Worm (Caenorhabditis elegans) whole organism, young adult: ENCODE measurements around the gene ZK757.1.

ENCODE experiments used
- B0035.1 ChIP-seq: sonication (generic microtip); optimal IDR thresholded peaks from 2 replicates; lab custom pipeline; 2016; ENCODE audit warnings: missing genetic modification characterization, mild to moderate bottlenecking, missing compliant biosample characterization, missing genotype, missing genetic modification reagents
- B0261.1 ChIP-seq: sonication (generic microtip); optimal IDR thresholded peaks from 2 replicates; lab custom pipeline; 2016; ENCODE audit warnings: mild to moderate bottlenecking, missing genetic modification characterization, moderate library complexity, missing compliant biosample characterization
- B0336.3 ChIP-seq: fragments of 200-800 bp; sonication (Bioruptor generic); IDR thresholded peaks from 2 replicates; pipeline ENCODE4 v1.3.6; 2022; ENCODE audit warnings: missing genetic modification characterization, missing compliant biosample characterization
- F10E7.11 ChIP-seq: sonication (generic microtip); optimal IDR thresholded peaks from 2 replicates; lab custom pipeline; 2017; ENCODE audit warnings: mild to moderate bottlenecking, missing genetic modification characterization, moderate library complexity, missing compliant biosample characterization
- F33H1.4 ChIP-seq: fragments of 200-800 bp; sonication (Bioruptor generic); IDR thresholded peaks from 2 replicates; pipeline ENCODE4 v1.3.6; 2022; ENCODE audit warnings: missing genetic modification reagents, missing genetic modification characterization, missing compliant biosample characterization
- T07F8.4 ChIP-seq: sonication (generic microtip); optimal IDR thresholded peaks from 2 replicates; lab custom pipeline; 2016; ENCODE audit warnings: mild to moderate bottlenecking, missing genetic modification characterization, moderate library complexity, missing compliant biosample characterization
- Y67H2A.10 ChIP-seq: fragments of 200-800 bp; sonication (Bioruptor generic); conservative IDR thresholded peaks from 2 replicates; pipeline ENCODE4 v1.3.6; 2022; ENCODE audit warnings: missing genetic modification reagents, missing genetic modification characterization, missing compliant biosample characterization
- athp-1 ChIP-seq: sonication (generic microtip); optimal IDR thresholded peaks from 2 replicates; lab custom pipeline; 2017; ENCODE audit warnings: mild to moderate bottlenecking, missing genetic modification characterization, missing compliant biosample characterization
- bed-1 ChIP-seq: fragments of 200-800 bp; sonication (Bioruptor generic); IDR thresholded peaks from 2 replicates; pipeline ENCODE4 v1.3.6; 2022; ENCODE audit warnings: missing genetic modification reagents, missing genetic modification characterization, missing compliant biosample characterization
- cebp-2 ChIP-seq: fragments of 200-800 bp; sonication (Bioruptor generic); IDR thresholded peaks from 2 replicates; pipeline ENCODE4 v1.3.6; 2022; ENCODE audit warnings: missing genetic modification characterization, missing compliant biosample characterization
- ceh-27 ChIP-seq: fragments of 200-800 bp; sonication (Bioruptor generic); optimal IDR thresholded peaks from 2 replicates; lab custom pipeline; 2018; ENCODE audit warnings: mild to moderate bottlenecking, missing genetic modification characterization, moderate library complexity, missing compliant biosample characterization
- ceh-58 ChIP-seq: fragments of 200-800 bp; sonication (Bioruptor generic); IDR thresholded peaks from 2 replicates; pipeline ENCODE4 v1.3.6; 2022; ENCODE audit warnings: missing genetic modification characterization, missing compliant biosample characterization
- die-1 ChIP-seq: sonication (generic microtip); optimal IDR thresholded peaks from 2 replicates; lab custom pipeline; 2016; ENCODE audit warnings: missing genotype, mild to moderate bottlenecking, missing genetic modification characterization, missing compliant biosample characterization
- dox-1 ChIP-seq: fragments of 200-800 bp; sonication (Bioruptor generic); IDR thresholded peaks from 2 replicates; pipeline ENCODE4 v1.3.6; 2022; ENCODE audit warnings: missing genetic modification reagents, missing genetic modification characterization, missing compliant biosample characterization
- dpff-1 ChIP-seq: sonication (generic microtip); optimal IDR thresholded peaks from 2 replicates; lab custom pipeline; 2017; ENCODE audit warnings: mild to moderate bottlenecking, missing genetic modification characterization, missing compliant biosample characterization
- efl-1 ChIP-seq: fragments of 150-350 bp; optimal IDR thresholded peaks from 2 replicates; lab custom pipeline; 2014; ENCODE audit warnings: missing biosample characterization, missing genetic modification reagents, missing genetic modification characterization
- ekl-4 ChIP-seq: fragments of 200-800 bp; sonication (Bioruptor generic); IDR thresholded peaks from 2 replicates; pipeline ENCODE4 v1.3.6; 2022; ENCODE audit warnings: missing genetic modification reagents, missing genetic modification characterization, missing compliant biosample characterization
- gei-17 ChIP-seq: fragments of 200-800 bp; sonication (Bioruptor generic); optimal IDR thresholded peaks from 2 replicates; lab custom pipeline; 2018; ENCODE audit warnings: mild to moderate bottlenecking, missing genetic modification characterization, missing compliant biosample characterization
- hlh-12 ChIP-seq: sonication (generic microtip); optimal IDR thresholded peaks from 2 replicates; lab custom pipeline; 2016; ENCODE audit warnings: missing genetic modification characterization, missing compliant biosample characterization
- hmg-1.2 ChIP-seq: fragments of 200-800 bp; sonication (Bioruptor generic); IDR thresholded peaks from 2 replicates; pipeline ENCODE4 v1.3.6; 2022; ENCODE audit warnings: missing genetic modification reagents, missing genetic modification characterization, missing compliant biosample characterization
- hmg-20 ChIP-seq: fragments of 200-800 bp; sonication (Bioruptor generic); IDR thresholded peaks from 2 replicates; pipeline ENCODE4 v1.3.6; 2022; ENCODE audit warnings: missing genetic modification reagents, missing genetic modification characterization, missing compliant biosample characterization
- hrde-1 ChIP-seq: sonication (generic microtip); optimal IDR thresholded peaks from 2 replicates; lab custom pipeline; 2016; ENCODE audit warnings: missing genetic modification characterization, mild to moderate bottlenecking, missing compliant biosample characterization, moderate library complexity, missing genotype, missing genetic modification reagents, borderline replicate concordance
- let-607 ChIP-seq, 2 experiments: fragments of 200-800 bp in 1 of 2; sonication (Bioruptor generic) in 1 of 2; sonication (generic microtip) in 1 of 2; optimal IDR thresholded peaks; 2 replicates each; lab custom pipeline; 2016 to 2018; ENCODE audit warnings: mild to moderate bottlenecking in 2 of 2, missing compliant biosample characterization in 2 of 2, missing genetic modification characterization in 2 of 2, moderate library complexity in 2 of 2, missing genotype in 1 of 2
- lsl-1 ChIP-seq: fragments of 200-800 bp; sonication (Bioruptor generic); optimal IDR thresholded peaks from 2 replicates; lab custom pipeline; 2018; ENCODE audit warnings: mild to moderate bottlenecking, missing genetic modification characterization, moderate library complexity, missing compliant biosample characterization
- madf-6 ChIP-seq: fragments of 200-800 bp; sonication (Bioruptor generic); IDR thresholded peaks from 2 replicates; pipeline ENCODE4 v1.3.6; 2022; ENCODE audit warnings: missing genetic modification reagents, missing genetic modification characterization, missing compliant biosample characterization
- mcd-1 ChIP-seq: fragments of 200-800 bp; sonication (Bioruptor generic); IDR thresholded peaks from 2 replicates; pipeline ENCODE4 v1.3.6; 2022; ENCODE audit warnings: missing genetic modification reagents, missing genetic modification characterization, missing compliant biosample characterization
- mel-28 ChIP-seq: sonication (generic microtip); optimal IDR thresholded peaks from 2 replicates; lab custom pipeline; 2016; ENCODE audit warnings: borderline replicate concordance, mild to moderate bottlenecking, missing genetic modification characterization, missing compliant biosample characterization
- mes-4 ChIP-seq: sonication (generic microtip); optimal IDR thresholded peaks from 2 replicates; lab custom pipeline; 2016; ENCODE audit warnings: missing genotype, missing genetic modification characterization, missing compliant biosample characterization
- mxl-1 ChIP-seq: sonication (generic microtip); optimal IDR thresholded peaks from 2 replicates; lab custom pipeline; 2016; ENCODE audit warnings: missing genetic modification characterization, missing compliant biosample characterization
- nhr-179 ChIP-seq: sonication (generic microtip); optimal IDR thresholded peaks from 2 replicates; lab custom pipeline; 2016; ENCODE audit warnings: mild to moderate bottlenecking, missing genetic modification characterization, missing compliant biosample characterization
- pha-4 ChIP-seq: fragments of 150-350 bp; sonication (generic microtip); optimal IDR thresholded peaks from 2 replicates; lab custom pipeline; 2014; ENCODE audit warnings: missing biosample characterization, missing genetic modification reagents, missing genetic modification characterization
- rcor-1 ChIP-seq: fragments of 200-800 bp; sonication (Bioruptor generic); IDR thresholded peaks from 2 replicates; pipeline ENCODE4 v1.3.6; 2022; ENCODE audit warnings: missing genetic modification reagents, missing genetic modification characterization, missing compliant biosample characterization
- snpc-3.4 ChIP-seq: sonication (generic microtip); optimal IDR thresholded peaks from 2 replicates; lab custom pipeline; 2017; ENCODE audit warnings: missing genetic modification characterization, mild to moderate bottlenecking, missing compliant biosample characterization, antibody characterized with exemption, moderate library complexity, missing genotype, missing genetic modification reagents
- sptf-2 ChIP-seq: fragments of 200-800 bp; sonication (Bioruptor generic); optimal IDR thresholded peaks from 2 replicates; lab custom pipeline; 2018; ENCODE audit warnings: mild to moderate bottlenecking, missing genetic modification characterization, missing compliant biosample characterization
- tbp1 ChIP-seq: fragments of 200-800 bp; sonication (Bioruptor generic); optimal IDR thresholded peaks from 2 replicates; lab custom pipeline; 2018; ENCODE audit warnings: mild to moderate bottlenecking, missing genetic modification characterization, missing compliant biosample characterization
- xnd-1 ChIP-seq: sonication (generic microtip); optimal IDR thresholded peaks from 2 replicates; lab custom pipeline; 2016; ENCODE audit warnings: missing genotype, missing genetic modification reagents, missing genetic modification characterization, missing compliant biosample characterization
- ztf-25 ChIP-seq: fragments of 200-800 bp; sonication (Bioruptor generic); IDR thresholded peaks from 2 replicates; pipeline ENCODE4 v1.3.6; 2022; ENCODE audit warnings: missing genetic modification reagents, missing genetic modification characterization, missing compliant biosample characterization
- ztf-26 ChIP-seq: sonication (generic microtip); optimal IDR thresholded peaks from 2 replicates; lab custom pipeline; 2017; ENCODE audit warnings: missing genetic modification characterization, missing compliant biosample characterization
- ztf-28 ChIP-seq: fragments of 200-800 bp; sonication (Bioruptor generic); IDR thresholded peaks from 2 replicates; pipeline ENCODE4 v1.3.6; 2022; ENCODE audit warnings: missing genetic modification reagents, missing genetic modification characterization, missing compliant biosample characterization

ZK757.1 gene

DNA sequence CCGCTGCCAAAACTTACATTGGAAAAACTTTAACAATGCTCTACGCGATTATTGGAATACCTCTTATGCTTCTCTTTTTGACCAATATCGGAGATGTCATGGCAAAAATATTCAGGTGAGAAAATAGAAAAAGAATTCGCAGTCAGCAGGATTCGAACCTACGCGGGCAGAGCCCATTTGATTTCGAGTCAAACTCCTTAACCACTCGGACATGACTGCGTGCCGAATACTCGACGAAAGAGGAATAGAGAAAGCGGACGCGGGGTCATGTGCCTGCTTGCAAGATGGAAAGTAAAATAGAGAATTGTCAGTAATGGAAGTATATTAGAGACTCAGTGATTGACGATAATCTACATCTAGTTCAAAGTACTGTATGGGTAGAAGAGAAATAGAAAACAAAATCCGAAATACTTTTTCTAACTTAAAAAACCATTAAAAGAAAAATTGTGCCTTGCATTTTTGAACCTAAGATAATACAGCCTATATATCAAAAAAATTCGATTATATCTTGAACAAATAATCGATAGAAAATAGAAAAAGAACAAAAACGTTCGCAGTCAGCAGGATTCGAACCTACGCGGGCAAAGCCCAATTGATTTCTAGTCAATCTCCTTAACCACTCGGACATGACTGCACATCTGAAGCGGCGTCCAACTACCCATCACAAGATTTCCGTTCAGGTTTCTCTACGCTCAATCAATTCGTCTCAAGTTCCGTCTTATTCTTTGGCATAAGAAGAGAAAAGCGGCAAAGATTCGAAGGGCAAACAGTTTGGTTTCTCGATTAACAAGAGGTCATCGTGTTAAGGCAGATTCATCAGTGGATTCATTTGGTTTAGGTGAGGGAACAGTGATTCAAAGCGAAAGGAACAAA lies 9.2 kb downstream of the ZK757.1 start (continued):
- TF ChIP-seq sptf-2 (no peak), Y67H2A.10 (GFP tag; lab: Robert Waterston, UW) (peak; percentile 49; the same call in 1 of the 2 replicates), ztf-25 (GFP tag; lab: Robert Waterston, UW) (peak; percentile 85), rcor-1 (GFP tag; lab: Robert Waterston, UW) (peak; percentile 81), mes-4 (tag; lab: Kevin White, UChicago) (peak; percentile 15), dox-1 (GFP tag; lab: Robert Waterston, UW) (peak; percentile 72), F10E7.11 (tag; lab: Kevin White, UChicago) (peak; percentile 55), gei-17 (GFP tag; lab: Kevin White, UChicago) (no peak), die-1 (peak; percentile 86), bed-1 (GFP tag; lab: Robert Waterston, UW) (no peak), ceh-27 (GFP tag; lab: Kevin White, UChicago) (peak; percentile 59), mel-28 (tag; lab: Kevin White, UChicago) (peak; percentile 10), snpc-3.4 (peak; percentile 54), athp-1 (peak; percentile 72), cebp-2 (GFP tag; lab: Robert Waterston, UW) (peak; percentile 89; the same call in 1 of the 2 replicates), let-607 (tag; optimal IDR thresholded peaks at IDR 0.05; lab: Kevin White, UChicago) (peak in 1 of 2 experiments; percentile 4), ztf-26 (tag; lab: Kevin White, UChicago) (peak; percentile 47), B0261.1 (tag; lab: Kevin White, UChicago) (peak; percentile 94), F33H1.4 (peak; percentile 34; the same call in 1 of the 2 replicates), mcd-1 (GFP tag; lab: Robert Waterston, UW) (peak; percentile 72), hlh-12 (peak; percentile 51), dpff-1 (tag; lab: Kevin White, UChicago) (no peak), hmg-20 (peak; percentile 78; the same call in 1 of the 2 replicates), hrde-1 (peak; percentile 14), ztf-28 (GFP tag; lab: Robert Waterston, UW) (no peak), T07F8.4 (tag; lab: Kevin White, UChicago) (peak; percentile 3), tbp1 (GFP tag; lab: Kevin White, UChicago) (peak; percentile 98), ceh-58 (GFP tag; lab: Robert Waterston, UW) (no peak), mxl-1 (tag; lab: Kevin White, UChicago) (peak; percentile 43), pha-4 (tag; lab: Kevin White, UChicago) (no peak)

DNA sequence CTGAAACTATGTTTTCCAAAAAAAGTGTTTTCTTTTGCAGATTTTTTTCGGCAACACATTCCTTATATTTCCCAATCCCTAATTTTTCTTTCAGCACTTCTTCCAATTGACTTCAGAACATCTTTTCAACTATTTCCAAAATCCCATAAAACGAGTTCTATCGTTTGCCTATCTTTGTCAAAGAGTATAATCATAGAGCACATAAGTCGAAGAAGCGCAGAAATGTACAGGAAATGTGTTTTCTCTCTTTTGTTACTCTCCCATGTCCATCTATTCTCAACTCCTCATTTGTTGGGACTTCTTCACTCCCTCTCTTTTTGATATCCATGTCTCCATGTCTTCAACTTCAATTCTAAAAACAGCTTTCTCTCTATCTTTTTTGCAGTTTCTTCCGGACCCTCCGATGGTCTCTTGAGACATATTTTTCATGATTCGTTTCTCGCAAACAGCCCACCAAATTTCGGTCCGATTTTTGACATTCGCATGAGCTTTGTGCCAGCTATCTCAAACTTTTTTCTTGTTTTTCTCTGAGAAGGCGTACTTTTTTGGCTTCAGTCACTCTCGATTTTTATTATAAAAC lies 10.6 kb downstream of the ZK757.1 start, which contains the start of gene twk-48:
TSS of gene twk-48 (plus strand) at position 530 of the 580 bp plus-strand sequence.
- TF ChIP-seq hmg-1.2 (GFP tag; lab: Robert Waterston, UW) (0 out of 2 replicates have a peak, but pooled peaks have one; percentile 10), bed-1 (GFP tag; lab: Robert Waterston, UW) (no peak), T07F8.4 (tag; lab: Kevin White, UChicago) (no peak), nhr-179 (tag; lab: Kevin White, UChicago) (no peak)
- TF ChIP-seq, all 124 proteins: peak for 1

DNA sequence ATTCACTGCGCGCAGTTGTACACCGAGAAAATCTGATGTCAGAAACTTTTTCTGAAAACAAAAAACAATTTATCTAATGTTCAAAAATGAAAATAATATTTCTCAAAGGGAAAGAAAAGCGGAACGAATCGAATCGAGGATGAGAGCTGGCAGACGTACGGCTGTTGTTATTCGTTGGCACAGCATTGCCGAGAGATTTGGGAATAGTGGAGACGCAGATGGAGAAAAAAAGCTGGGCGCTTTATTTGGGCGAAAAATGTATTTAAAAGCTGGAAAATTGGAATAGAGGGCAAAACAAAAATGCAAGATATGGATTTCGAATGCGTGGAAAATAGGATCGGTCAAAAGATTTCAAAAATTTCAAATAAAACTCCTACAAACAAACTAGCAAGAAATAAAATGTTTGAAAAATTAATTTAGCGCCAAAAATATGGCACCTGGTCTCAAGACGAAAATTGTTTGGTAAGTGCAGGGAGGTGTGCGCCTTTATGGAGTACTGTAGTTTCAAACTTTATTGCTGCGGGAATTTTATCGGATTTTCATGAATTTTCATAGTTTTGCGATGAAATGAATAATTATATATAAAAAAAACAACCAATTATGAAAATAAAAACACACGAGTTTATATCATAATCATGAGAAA lies 11.7 kb downstream of the ZK757.1 start, which contains the start of gene gpdh-2:
TSS of gene gpdh-2 (minus strand) at position 51 of the 643 bp plus-strand sequence.
- TF ChIP-seq sptf-2 (no peak), B0336.3 (GFP tag; lab: Robert Waterston, UW) (no peak), athp-1 (no peak), xnd-1 (tag; lab: Kevin White, UChicago) (peak; percentile 24), B0035.1 (tag; lab: Kevin White, UChicago) (no peak), F33H1.4 (peak; percentile 46; the same call in 1 of the 2 replicates), hmg-1.2 (GFP tag; lab: Robert Waterston, UW) (peak; percentile 15; the same call in 1 of the 2 replicates), efl-1 (GFP tag; lab: Kevin White, UChicago) (peak; percentile 37), ekl-4 (GFP tag; lab: Robert Waterston, UW) (no peak), lsl-1 (peak; percentile 69), madf-6 (GFP tag; lab: Robert Waterston, UW) (peak; percentile 74; the same call in 1 of the 2 replicates)
